Worm (Caenorhabditis elegans) whole organism, L3 larva: ENCODE data around the gene C15H9.2.

Source experiments
- R02D3.7 ChIP-seq: fragments of 150-350 bp; optimal IDR thresholded peaks from 2 replicates; lab custom pipeline; 2014; ENCODE audit warnings: missing biosample characterization, missing genetic modification characterization
- ZK546.5 ChIP-seq: sonication (generic microtip); optimal IDR thresholded peaks from 2 replicates; lab custom pipeline; 2017; ENCODE audit warnings: missing biosample characterization, missing genetic modification characterization
- aly-2 ChIP-seq: fragments of 150-350 bp; optimal IDR thresholded peaks from 2 replicates; lab custom pipeline; 2014; ENCODE audit warnings: missing biosample characterization, missing genetic modification characterization
- ama-1 ChIP-seq: fragments of 150-350 bp; optimal IDR thresholded peaks from 2 replicates; lab custom pipeline; 2018
- ceh-16 ChIP-seq: sonication (generic microtip); optimal IDR thresholded peaks from 2 replicates; lab custom pipeline; 2017; ENCODE audit warnings: missing biosample characterization, missing genetic modification characterization
- ceh-28 ChIP-seq: fragments of 150-350 bp; optimal IDR thresholded peaks from 2 replicates; lab custom pipeline; 2014; ENCODE audit warnings: missing biosample characterization, missing genetic modification reagents, missing genetic modification characterization
- ceh-82 ChIP-seq: fragments of 150-350 bp; optimal IDR thresholded peaks from 2 replicates; lab custom pipeline; 2014; ENCODE audit warnings: missing biosample characterization, missing genetic modification characterization
- ceh-9 ChIP-seq: sonication (generic microtip); optimal IDR thresholded peaks from 2 replicates; lab custom pipeline; 2018; ENCODE audit warnings: missing biosample characterization, missing genetic modification characterization
- daf-12 ChIP-seq: fragments of 150-350 bp; optimal IDR thresholded peaks from 2 replicates; lab custom pipeline; 2014; ENCODE audit warnings: missing biosample characterization, missing genetic modification reagents, missing genetic modification characterization
- egl-27 ChIP-seq: sonication (generic microtip); optimal IDR thresholded peaks from 4 replicates; lab custom pipeline; 2017; ENCODE audit warnings: missing biosample characterization, missing genetic modification reagents, missing genetic modification characterization
- egl-5 ChIP-seq: fragments of 150-350 bp; optimal IDR thresholded peaks from 2 replicates; lab custom pipeline; 2017; ENCODE audit warnings: missing biosample characterization, missing genetic modification reagents, missing genetic modification characterization, inconsistent platforms
- elt-1 ChIP-seq: fragments of 150-350 bp; optimal IDR thresholded peaks from 2 replicates; lab custom pipeline; 2014; ENCODE audit warnings: missing biosample characterization, missing genetic modification characterization
- elt-2 ChIP-seq: sonication (generic microtip); optimal IDR thresholded peaks from 2 replicates; lab custom pipeline; 2016; ENCODE audit warnings: missing genetic modification reagents, mild to moderate bottlenecking, missing genetic modification characterization, missing compliant biosample characterization
- elt-3 ChIP-seq, 3 experiments: fragments of 150-350 bp in 1 of 3; sonication (generic microtip) in 2 of 3; optimal IDR thresholded peaks; 2 replicates in 2 of 3; 4 replicates in 1 of 3; lab custom pipeline; 2014 to 2017; ENCODE audit warnings: missing biosample characterization in 3 of 3, missing genetic modification characterization in 3 of 3
- fkh-10 ChIP-seq: sonication (generic microtip); optimal IDR thresholded peaks from 2 replicates; lab custom pipeline; 2017; ENCODE audit warnings: missing biosample characterization, missing genetic modification reagents, missing genetic modification characterization
- fkh-2 ChIP-seq: fragments of 150-350 bp; optimal IDR thresholded peaks from 2 replicates; lab custom pipeline; 2014; ENCODE audit warnings: missing biosample characterization, missing genetic modification reagents, missing genetic modification characterization
- fos-1 ChIP-seq: fragments of 150-350 bp; optimal IDR thresholded peaks from 2 replicates; lab custom pipeline; 2014; ENCODE audit warnings: missing biosample characterization, missing genetic modification characterization
- hmg-11 ChIP-seq: sonication (generic microtip); optimal IDR thresholded peaks from 2 replicates; lab custom pipeline; 2016; ENCODE audit warnings: missing genetic modification characterization, missing compliant biosample characterization
- lin-39 ChIP-seq: fragments of 150-350 bp; optimal IDR thresholded peaks from 2 replicates; lab custom pipeline; 2018; ENCODE audit warnings: missing biosample characterization, missing genetic modification reagents, missing genetic modification characterization
- lsy-12 ChIP-seq: sonication (generic microtip); optimal IDR thresholded peaks from 2 replicates; lab custom pipeline; 2016; ENCODE audit warnings: mild to moderate bottlenecking, missing genetic modification characterization, missing compliant biosample characterization
- mdl-1 ChIP-seq: fragments of 150-350 bp; optimal IDR thresholded peaks from 2 replicates; lab custom pipeline; 2014; ENCODE audit warnings: missing biosample characterization, missing genetic modification characterization
- nfya-1 ChIP-seq: sonication (generic microtip); optimal IDR thresholded peaks from 2 replicates; lab custom pipeline; 2017; ENCODE audit warnings: missing genetic modification characterization, mild to moderate bottlenecking, missing compliant biosample characterization, antibody characterized with exemption, moderate library complexity; ENCODE audit not compliant: insufficient read depth
- nhr-11 ChIP-seq: fragments of 150-350 bp; optimal IDR thresholded peaks from 2 replicates; lab custom pipeline; 2014; ENCODE audit warnings: missing biosample characterization, missing genetic modification characterization
- nhr-12 ChIP-seq: fragments of 150-350 bp; optimal IDR thresholded peaks from 2 replicates; lab custom pipeline; 2014; ENCODE audit warnings: missing biosample characterization, missing genetic modification characterization
- nhr-23 ChIP-seq: fragments of 150-350 bp; optimal IDR thresholded peaks from 2 replicates; lab custom pipeline; 2014; ENCODE audit warnings: missing biosample characterization, missing genetic modification reagents, missing genetic modification characterization
- nhr-237 ChIP-seq: fragments of 150-350 bp; optimal IDR thresholded peaks from 2 replicates; lab custom pipeline; 2014; ENCODE audit warnings: missing biosample characterization, missing genetic modification characterization
- nhr-25 ChIP-seq: sonication (generic microtip); optimal IDR thresholded peaks from 2 replicates; lab custom pipeline; 2017; ENCODE audit warnings: missing biosample characterization, missing genetic modification characterization
- nhr-28 ChIP-seq: fragments of 150-350 bp; optimal IDR thresholded peaks from 2 replicates; lab custom pipeline; 2014; ENCODE audit warnings: missing biosample characterization, missing genetic modification characterization
- nhr-43 ChIP-seq: sonication (generic microtip); optimal IDR thresholded peaks from 2 replicates; lab custom pipeline; 2016; ENCODE audit warnings: mild to moderate bottlenecking, missing genetic modification characterization, missing compliant biosample characterization; ENCODE audit not compliant: poor library complexity, severe bottlenecking
- nhr-67 ChIP-seq: fragments of 150-350 bp; optimal IDR thresholded peaks from 2 replicates; lab custom pipeline; 2014; ENCODE audit warnings: missing biosample characterization, missing genetic modification characterization
- nhr-76 ChIP-seq: fragments of 150-350 bp; sonication (generic microtip); optimal IDR thresholded peaks from 5 replicates; lab custom pipeline; 2014; ENCODE audit warnings: missing biosample characterization, missing genetic modification characterization
- nhr-77 ChIP-seq: fragments of 150-350 bp; optimal IDR thresholded peaks from 2 replicates; lab custom pipeline; 2014; ENCODE audit warnings: missing biosample characterization, missing genetic modification characterization
- pha-4 ChIP-seq: fragments of 150-350 bp; optimal IDR thresholded peaks from 2 replicates; lab custom pipeline; 2014; ENCODE audit warnings: missing biosample characterization, missing genetic modification reagents, missing genetic modification characterization
- pqm-1 ChIP-seq: fragments of 150-350 bp; optimal IDR thresholded peaks from 2 replicates; lab custom pipeline; 2017; ENCODE audit warnings: missing biosample characterization, missing genetic modification characterization, inconsistent platforms
- sea-2 ChIP-seq: fragments of 150-350 bp; sonication (generic microtip); optimal IDR thresholded peaks from 4 replicates; lab custom pipeline; 2014; ENCODE audit warnings: missing biosample characterization, missing genetic modification reagents, missing genetic modification characterization
- skn-1 ChIP-seq: fragments of 150-350 bp; optimal IDR thresholded peaks from 2 replicates; lab custom pipeline; 2014; ENCODE audit warnings: missing biosample characterization, missing genetic modification characterization
- unc-39 ChIP-seq: sonication (generic microtip); optimal IDR thresholded peaks from 4 replicates; lab custom pipeline; 2017; ENCODE audit warnings: missing biosample characterization, missing genetic modification characterization
- unc-62 ChIP-seq: fragments of 150-350 bp; sonication (generic microtip); optimal IDR thresholded peaks from 4 replicates; lab custom pipeline; 2014; ENCODE audit warnings: missing biosample characterization, missing genetic modification reagents, missing genetic modification characterization
- zag-1 ChIP-seq: fragments of 150-350 bp; optimal IDR thresholded peaks from 2 replicates; lab custom pipeline; 2014; ENCODE audit warnings: missing biosample characterization, missing genetic modification characterization
- ztf-11 ChIP-seq: fragments of 150-350 bp; optimal IDR thresholded peaks from 2 replicates; lab custom pipeline; 2014; ENCODE audit warnings: missing biosample characterization, missing genetic modification characterization
- ztf-4 ChIP-seq: fragments of 150-350 bp; optimal IDR thresholded peaks from 2 replicates; lab custom pipeline; 2014; ENCODE audit warnings: missing biosample characterization, missing genetic modification characterization

The C15H9.2 gene

DNA sequence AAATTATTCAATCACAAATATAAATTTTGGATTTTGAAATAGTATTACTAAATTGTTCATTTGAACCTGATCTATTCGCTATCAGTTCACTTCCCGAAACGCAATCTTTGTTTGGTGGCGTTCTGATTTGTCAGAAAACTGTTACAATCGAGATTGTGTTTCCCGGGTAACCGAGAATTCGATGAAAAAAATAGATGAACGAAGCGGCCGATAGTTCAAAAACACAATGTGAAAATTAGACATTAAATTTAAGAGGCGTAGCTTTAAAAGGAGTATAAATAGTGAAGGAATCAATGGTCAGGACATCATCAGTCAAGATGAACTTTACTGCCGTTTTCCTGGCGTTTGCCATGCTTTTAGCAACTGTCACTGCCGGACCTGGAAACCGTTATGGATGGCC, 32.5 kb upstream of the C15H9.2 start, which contains the start of gene C45B2.1:
Gene C45B2.1, plus strand, starts transcription at position 301 of the 400 bp plus-strand sequence.
- TF ChIP-seq nhr-67 (tag; lab: Kevin White, UChicago) (no peak), ztf-4 (tag; lab: Kevin White, UChicago) (no peak), elt-3 (tag; optimal IDR thresholded peaks at IDR 0.05; lab: Kevin White, UChicago) (no peak), skn-1 (no peak), lsy-12 (no peak), fos-1 (no peak), nhr-28 (tag; lab: Kevin White, UChicago) (no peak), nhr-25 (no peak), elt-1 (tag; lab: Kevin White, UChicago) (no peak)

DNA sequence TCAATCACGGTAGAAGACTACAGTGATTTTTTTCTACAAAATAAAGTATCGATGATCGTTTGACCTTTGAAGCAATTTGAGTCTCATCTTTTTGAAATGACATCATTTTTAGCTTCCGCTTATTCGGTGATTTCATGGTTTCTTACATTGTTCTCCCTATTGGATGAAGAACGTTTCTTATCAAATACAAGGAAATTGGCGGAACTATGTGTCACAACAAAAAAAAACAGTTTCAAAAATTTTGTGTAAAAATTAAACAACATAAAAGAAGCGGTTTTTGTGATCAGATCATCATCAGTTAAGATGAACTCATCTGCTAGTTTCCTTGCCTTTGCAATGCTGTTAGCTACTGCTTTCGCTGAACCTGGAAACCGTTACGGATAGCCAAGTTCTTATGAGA, 30.6 kb upstream of the C15H9.2 start, which contains the start of gene C45B2.8:
Gene C45B2.8, plus strand, starts transcription at position 301 of the 400 bp plus-strand sequence.
- no peak for TF ChIP-seq ama-1 (lab: Kevin White, UChicago)
- no peak for TF ChIP-seq nhr-23 (tag; lab: Kevin White, UChicago)
- TF ChIP-seq hmg-11 (tag; lab: Kevin White, UChicago) = no peak
- no peak for TF ChIP-seq nhr-43 (tag; lab: Kevin White, UChicago)
- no peak for TF ChIP-seq nhr-12 (tag; lab: Kevin White, UChicago)
- no peak for TF ChIP-seq ceh-16 (tag; lab: Kevin White, UChicago)
- no peak for TF ChIP-seq nhr-77 (tag; lab: Kevin White, UChicago)

DNA sequence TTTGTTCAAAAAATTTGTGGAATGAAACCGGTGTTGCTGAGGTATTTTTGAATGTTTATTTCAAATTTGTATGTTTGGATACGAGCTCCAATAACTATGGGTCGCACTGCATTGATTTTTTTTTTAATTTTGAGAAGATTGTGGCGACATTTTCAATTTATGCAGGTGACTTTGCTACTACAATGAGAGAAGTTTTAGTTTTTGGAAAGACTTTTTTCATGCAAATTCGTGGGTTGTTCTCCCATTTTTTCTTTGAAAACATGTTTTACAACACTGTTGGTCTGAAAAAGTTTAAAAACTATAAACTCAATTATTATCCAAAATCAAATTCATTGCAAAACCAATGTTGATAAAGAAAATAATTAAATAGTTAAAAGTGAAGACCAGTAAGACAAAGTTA, 29.6 kb upstream of the C15H9.2 start:
- TF ChIP-seq pqm-1 (tag; lab: Kevin White, UChicago) = peak; percentile 29
- TF ChIP-seq ceh-82 (tag; lab: Kevin White, UChicago) = no peak
- peak; percentile 58 for TF ChIP-seq aly-2 (tag; lab: Kevin White, UChicago)
- peak; percentile 63 for TF ChIP-seq ceh-28 (tag; lab: Kevin White, UChicago)
- no peak for TF ChIP-seq fkh-10
- TF ChIP-seq nhr-237 (tag; lab: Kevin White, UChicago) = no peak
- peak; percentile 41 for TF ChIP-seq nhr-23 (tag; lab: Kevin White, UChicago)
- no peak for TF ChIP-seq ztf-11 (tag; lab: Kevin White, UChicago)
- no peak for TF ChIP-seq zag-1 (tag; lab: Kevin White, UChicago)
- TF ChIP-seq skn-1 = peak; percentile 13
- TF ChIP-seq egl-5 (tag; lab: Kevin White, UChicago) = no peak
- TF ChIP-seq elt-2 (tag; lab: Kevin White, UChicago) = peak; percentile 33
- TF ChIP-seq nhr-67 (tag; lab: Kevin White, UChicago) = no peak
- peak; percentile 36 for TF ChIP-seq nhr-77 (tag; lab: Kevin White, UChicago)
- no peak for TF ChIP-seq mdl-1 (tag; lab: Kevin White, UChicago)
- TF ChIP-seq nhr-43 (tag; lab: Kevin White, UChicago) = peak; percentile 68
- TF ChIP-seq fos-1 = peak; percentile 78
- TF ChIP-seq lsy-12 = peak; percentile 62

DNA sequence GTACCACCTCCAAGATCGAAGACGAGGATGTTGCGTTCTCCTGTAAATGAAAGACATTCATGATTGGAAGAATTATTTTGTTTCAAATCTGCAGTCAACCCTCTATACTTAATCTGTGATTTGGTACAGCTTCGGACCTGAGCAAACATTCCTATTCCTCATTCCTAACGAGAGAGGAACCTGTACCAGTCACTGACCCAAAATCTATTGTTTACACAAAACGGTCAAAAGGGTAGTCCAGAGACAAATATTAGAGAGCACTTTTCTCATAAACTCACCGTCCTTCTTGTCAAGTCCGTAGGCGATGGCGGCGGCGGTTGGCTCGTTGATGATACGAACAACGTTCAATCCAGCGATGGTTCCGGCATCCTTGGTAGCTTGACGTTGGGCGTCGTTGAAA, 27.5 kb upstream of the C15H9.2 start:
- TF ChIP-seq pha-4 (tag; lab: Kevin White, UChicago) = peak; percentile 56
- TF ChIP-seq egl-27 = no peak
- TF ChIP-seq, all 47 proteins: peak for 1

DNA sequence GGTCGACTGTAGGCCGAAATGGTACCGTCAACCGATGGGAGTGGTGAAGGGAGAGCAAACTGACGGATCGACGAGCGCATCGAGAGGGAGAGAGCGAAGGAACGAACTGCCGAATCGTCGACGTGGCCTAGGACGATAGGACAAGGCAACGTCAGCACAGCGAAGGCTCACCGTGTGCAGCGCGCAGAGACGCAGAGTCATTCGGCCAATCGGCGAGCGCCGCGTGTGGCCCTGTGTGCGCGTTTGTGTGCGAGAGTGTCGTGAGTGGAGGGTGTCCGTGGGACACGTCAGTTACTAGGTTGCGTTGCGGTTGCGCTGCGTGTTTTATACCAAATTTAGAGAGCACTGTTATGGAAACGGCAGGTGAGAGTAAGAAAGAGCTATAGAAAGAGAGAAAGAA, 26.4 kb upstream of the C15H9.2 start, which contains the start of gene hsp-3:
Gene hsp-3, minus strand, starts transcription at position 158 of the 400 bp plus-strand sequence.
- TF ChIP-seq pqm-1 (tag; lab: Kevin White, UChicago) = peak; percentile 89
- peak; percentile 28 for TF ChIP-seq fkh-10
- peak; percentile 75 for TF ChIP-seq ztf-4 (tag; lab: Kevin White, UChicago)
- TF ChIP-seq fos-1 = peak; percentile 40
- peak; percentile 99 for TF ChIP-seq lsy-12
- TF ChIP-seq egl-5 (tag; lab: Kevin White, UChicago) = peak; percentile 77
- TF ChIP-seq elt-3 (tag; optimal IDR thresholded peaks at IDR 0.05; lab: Kevin White, UChicago) = peak in 2 of 3 experiments; percentile 30 to 87
- TF ChIP-seq nhr-12 (tag; lab: Kevin White, UChicago) = no peak
- TF ChIP-seq nhr-76 (tag; lab: Kevin White, UChicago) = peak; percentile 34
- TF ChIP-seq ama-1 (lab: Kevin White, UChicago) = peak; percentile 78
- TF ChIP-seq ZK546.5 (tag; lab: Kevin White, UChicago) = no peak
- no peak for TF ChIP-seq nhr-67 (tag; lab: Kevin White, UChicago)
- TF ChIP-seq nfya-1 = peak; percentile 100
- TF ChIP-seq mdl-1 (tag; lab: Kevin White, UChicago) = peak; percentile 66
- peak; percentile 80 for TF ChIP-seq R02D3.7 (tag; lab: Kevin White, UChicago)
- peak; percentile 97 for TF ChIP-seq elt-2 (tag; lab: Kevin White, UChicago)
- no peak for TF ChIP-seq ceh-9 (tag; lab: Kevin White, UChicago)
- no peak for TF ChIP-seq daf-12 (tag; lab: Kevin White, UChicago)
- TF ChIP-seq unc-39 (tag; lab: Kevin White, UChicago) = no peak
- peak; percentile 47 for TF ChIP-seq ztf-11 (tag; lab: Kevin White, UChicago)
- TF ChIP-seq nhr-23 (tag; lab: Kevin White, UChicago) = peak; percentile 96
- TF ChIP-seq sea-2 = peak; percentile 37
- TF ChIP-seq nhr-28 (tag; lab: Kevin White, UChicago) = no peak
- peak; percentile 84 for TF ChIP-seq unc-62 (GFP tag; lab: Kevin White, UChicago)
- peak; percentile 89 for TF ChIP-seq ceh-28 (tag; lab: Kevin White, UChicago)
- TF ChIP-seq nhr-25 = peak; percentile 99
- peak; percentile 88 for TF ChIP-seq nhr-11
- no peak for TF ChIP-seq fkh-2 (tag; lab: Kevin White, UChicago)
- TF ChIP-seq nhr-237 (tag; lab: Kevin White, UChicago) = no peak
- TF ChIP-seq hmg-11 (tag; lab: Kevin White, UChicago) = peak; percentile 94
- TF ChIP-seq skn-1 = peak; percentile 95
- TF ChIP-seq zag-1 (tag; lab: Kevin White, UChicago) = no peak
- peak; percentile 98 for TF ChIP-seq lin-39
